Fruit fly (Drosophila melanogaster) whole organism: Measurements from ENCODE around the gene CG46383.
A peak's percentile ranks its signal among the peaks of the same experiment; 100 is the strongest.

Experiments
- CG8478 ChIP-seq: fragments of >200 bp; optimal IDR thresholded peaks from 2 replicates; lab custom pipeline; 2018; ENCODE audit warnings: inconsistent platforms
- Dll ChIP-seq: fragments of >200 bp; optimal IDR thresholded peaks from 2 replicates; lab custom pipeline; 2017
- EcR ChIP-seq, 2 experiments: fragments of >200 bp; optimal IDR thresholded peaks; 2 replicates each; lab custom pipeline; 2017; ENCODE audit warnings: missing biosample characterization in 2 of 2, missing genetic modification characterization in 2 of 2, missing genetic modification reagents in 2 of 2
- pan ChIP-seq: fragments of >200 bp; optimal IDR thresholded peaks from 2 replicates; lab custom pipeline; 2017
- psq ChIP-seq: fragments of >200 bp; optimal IDR thresholded peaks from 2 replicates; lab custom pipeline; 2017
- usp ChIP-seq: fragments of >200 bp; optimal IDR thresholded peaks from 2 replicates; lab custom pipeline; 2017; ENCODE audit warnings: missing biosample characterization, missing genetic modification characterization, mixed read lengths

The CG46383 gene

dm6 chr3R:15983541-15984229, 32.9 kb upstream of the CG46383 start:
- TF ChIP-seq psq (lab: Kevin White, UChicago) = no peak
- TF ChIP-seq Dll = no peak
- no peak for TF ChIP-seq pan (lab: Kevin White, UChicago)
- TF ChIP-seq CG8478 (lab: Kevin White, UChicago) = no peak

dm6 chr3R:15975170-15975569, 24.4 kb upstream of the CG46383 start:
- no peak for TF ChIP-seq usp (GFP tag; lab: Kevin White, UChicago)
- TF ChIP-seq EcR (GFP tag; optimal IDR thresholded peaks at IDR 0.05; lab: Kevin White, UChicago) = no peak
- TF ChIP-seq Dll = no peak
- TF ChIP-seq pan (lab: Kevin White, UChicago) = no peak

dm6 chr3R:15974235-15974634, 23.5 kb upstream of the CG46383 start:
- no peak for TF ChIP-seq usp (GFP tag; lab: Kevin White, UChicago)
- no peak for TF ChIP-seq Dll
- TF ChIP-seq CG8478 (lab: Kevin White, UChicago) = no peak

- TF ChIP-seq psq (lab: Kevin White, UChicago) (no peak), usp (GFP tag; lab: Kevin White, UChicago) (no peak), Dll (no peak), CG8478 (lab: Kevin White, UChicago) (no peak), pan (lab: Kevin White, UChicago) (no peak), EcR (GFP tag; optimal IDR thresholded peaks at IDR 0.05; lab: Kevin White, UChicago) (no peak)
Measured at dm6 chr3R:15973488-15973975, 22.8 kb upstream of the CG46383 start.

- TF ChIP-seq psq (lab: Kevin White, UChicago) = no peak
- TF ChIP-seq pan (lab: Kevin White, UChicago) = no peak
- no peak for TF ChIP-seq Dll
- no peak for TF ChIP-seq EcR (GFP tag; optimal IDR thresholded peaks at IDR 0.05; lab: Kevin White, UChicago)
- no peak for TF ChIP-seq usp (GFP tag; lab: Kevin White, UChicago)
- no peak for TF ChIP-seq CG8478 (lab: Kevin White, UChicago)
Measured at dm6 chr3R:15972979-15973486, 22.3 kb upstream of the CG46383 start, which contains the start of gene Hel89B. Hel89B (plus strand) TSS chr3R:15973298.

dm6 chr3R:15972298-15972978, 21.7 kb upstream of the CG46383 start, which contains the start of gene mor:
mor (minus strand) TSS chr3R:15972913.
- TF ChIP-seq pan (lab: Kevin White, UChicago) (no peak), Dll (peak; percentile 32)

dm6 chr3R:15965169-15965568, 14.4 kb upstream of the CG46383 start, which contains the start of the genes CG32856 and Rbf2:
CG32856 (minus strand) TSS chr3R:15965351.
Rbf2 (plus strand) TSS chr3R:15965446.
- TF ChIP-seq usp (GFP tag; lab: Kevin White, UChicago) = no peak
- no peak for TF ChIP-seq EcR (GFP tag; optimal IDR thresholded peaks at IDR 0.05; lab: Kevin White, UChicago)
- no peak for TF ChIP-seq CG8478 (lab: Kevin White, UChicago)
- no peak for TF ChIP-seq Dll
- TF ChIP-seq psq (lab: Kevin White, UChicago) = no peak
- no peak for TF ChIP-seq pan (lab: Kevin White, UChicago)

dm6 chr3R:15963690-15964281, 13.0 kb upstream of the CG46383 start, which contains the start of the genes CG4287 and CG5516:
CG4287 (minus strand) TSS chr3R:15963867.
CG5516 (plus strand) TSS chr3R:15963884.
- no peak for TF ChIP-seq psq (lab: Kevin White, UChicago)
- TF ChIP-seq usp (GFP tag; lab: Kevin White, UChicago) = no peak
- TF ChIP-seq pan (lab: Kevin White, UChicago) = no peak
- TF ChIP-seq Dll = no peak

- TF ChIP-seq Dll = no peak
- no peak for TF ChIP-seq CG8478 (lab: Kevin White, UChicago)
- no peak for TF ChIP-seq pan (lab: Kevin White, UChicago)
- TF ChIP-seq usp (GFP tag; lab: Kevin White, UChicago) = no peak
- no peak for TF ChIP-seq psq (lab: Kevin White, UChicago)
- no peak for TF ChIP-seq EcR (GFP tag; optimal IDR thresholded peaks at IDR 0.05; lab: Kevin White, UChicago)
Measured at dm6 chr3R:15947605-15948004, 3.1 kb downstream of the CG46383 start.

- TF ChIP-seq pan (lab: Kevin White, UChicago) = no peak
- TF ChIP-seq usp (GFP tag; lab: Kevin White, UChicago) = no peak
- TF ChIP-seq psq (lab: Kevin White, UChicago) = no peak
- peak; percentile 2 for TF ChIP-seq Dll
Measured at dm6 chr3R:15937708-15938107, 13.0 kb downstream of the CG46383 start.

dm6 chr3R:15935538-15935937, 15.2 kb downstream of the CG46383 start:
- TF ChIP-seq psq (lab: Kevin White, UChicago) (no peak), Dll (no peak), pan (lab: Kevin White, UChicago) (no peak), CG8478 (lab: Kevin White, UChicago) (no peak), EcR (GFP tag; optimal IDR thresholded peaks at IDR 0.05; lab: Kevin White, UChicago) (no peak), usp (GFP tag; lab: Kevin White, UChicago) (no peak)

dm6 chr3R:15934952-15935351, 15.8 kb downstream of the CG46383 start, which contains the start of gene Sap47:
Sap47 (plus strand) TSS chr3R:15935100.
- TF ChIP-seq CG8478 (lab: Kevin White, UChicago) = no peak
- no peak for TF ChIP-seq pan (lab: Kevin White, UChicago)
- TF ChIP-seq usp (GFP tag; lab: Kevin White, UChicago) = no peak
- TF ChIP-seq psq (lab: Kevin White, UChicago) = no peak
- no peak for TF ChIP-seq Dll
- TF ChIP-seq EcR (GFP tag; optimal IDR thresholded peaks at IDR 0.05; lab: Kevin White, UChicago) = no peak
